Worm (Caenorhabditis elegans) whole organism, late embryonic: ENCODE data around the gene pot-1.

Source experiments
- ceh-30 ChIP-seq: fragments of 150-350 bp; optimal IDR thresholded peaks from 2 replicates; lab custom pipeline; 2014; ENCODE audit warnings: missing biosample characterization, missing genetic modification characterization
- lim-6 ChIP-seq: sonication (generic microtip); optimal IDR thresholded peaks from 2 replicates; lab custom pipeline; 2016; ENCODE audit warnings: missing genetic modification characterization, missing compliant biosample characterization
- pha-4 ChIP-seq: fragments of 150-350 bp; optimal IDR thresholded peaks from 2 replicates; lab custom pipeline; 2018; ENCODE audit warnings: missing biosample characterization, missing genetic modification reagents, missing genetic modification characterization
- pqm-1 ChIP-seq: sonication (generic microtip); optimal IDR thresholded peaks from 2 replicates; lab custom pipeline; 2016; ENCODE audit warnings: missing genetic modification characterization, missing compliant biosample characterization
- unc-86 ChIP-seq: sonication (generic microtip); optimal IDR thresholded peaks from 2 replicates; lab custom pipeline; 2016; ENCODE audit warnings: missing genetic modification characterization, missing compliant biosample characterization

- TF ChIP-seq unc-86 (tag; lab: Kevin White, UChicago) (no peak), pha-4 (tag; lab: Kevin White, UChicago) (no peak), ceh-30 (tag; lab: Kevin White, UChicago) (no peak), pqm-1 (tag; lab: Kevin White, UChicago) (no peak), lim-6 (no peak)
Observed at ce11 chrIII:7122860-7123259, 10.6 kb downstream of the pot-1 start, which contains the start of the genes B0280.9 and rpia-1.
